Worm (Caenorhabditis elegans) whole organism, early embryonic: ENCODE measurements around the gene Y17D7B.10.

ENCODE experiments used
- B0310.2 ChIP-seq: sonication (generic microtip); optimal IDR thresholded peaks from 2 replicates; lab custom pipeline; 2016; ENCODE audit warnings: mild to moderate bottlenecking, missing genetic modification characterization, missing compliant biosample characterization
- ama-1 ChIP-seq: fragments of 150-350 bp; optimal IDR thresholded peaks from 2 replicates; lab custom pipeline; 2014
- ceh-13 ChIP-seq: fragments of 200-800 bp; sonication (Bioruptor generic); optimal IDR thresholded peaks from 2 replicates; lab custom pipeline; 2018; ENCODE audit warnings: mild to moderate bottlenecking, missing genetic modification characterization, missing compliant biosample characterization
- flt-1 ChIP-seq: fragments of 200-800 bp; sonication (Bioruptor generic); IDR thresholded peaks from 2 replicates; pipeline ENCODE4 v1.3.6; 2022; ENCODE audit warnings: missing genetic modification characterization, missing compliant biosample characterization
- hmbx-1 ChIP-seq: sonication (generic microtip); optimal IDR thresholded peaks from 2 replicates; lab custom pipeline; 2016; ENCODE audit warnings: mild to moderate bottlenecking, missing genetic modification characterization, missing compliant biosample characterization
- pes-1 ChIP-seq: fragments of 200-800 bp; sonication (Bioruptor generic); IDR thresholded peaks from 2 replicates; pipeline ENCODE4 v1.3.6; 2022; ENCODE audit warnings: missing genetic modification reagents, missing genetic modification characterization, missing compliant biosample characterization
- tbx-11 ChIP-seq: fragments of 200-800 bp; sonication (Bioruptor generic); IDR thresholded peaks from 2 replicates; pipeline ENCODE4 v1.3.6; 2022; ENCODE audit warnings: missing genetic modification characterization, missing compliant biosample characterization
- tbx-37 ChIP-seq: fragments of 200-800 bp; sonication (Bioruptor generic); conservative IDR thresholded peaks from 2 replicates; pipeline ENCODE4 v1.3.6; 2022; ENCODE audit warnings: missing genetic modification reagents, missing genetic modification characterization, missing compliant biosample characterization
- tra-4 ChIP-seq: sonication (generic microtip); optimal IDR thresholded peaks from 2 replicates; lab custom pipeline; 2017; ENCODE audit warnings: missing genetic modification characterization, missing compliant biosample characterization

ce11 chrV:18737646-18738045 lies 45.9 kb upstream of the Y17D7B.10 start:
- TF ChIP-seq tra-4 (no peak), ama-1 (no peak), tbx-11 (GFP tag; lab: Robert Waterston, UW) (no peak), ceh-13 (GFP tag; lab: Kevin White, UChicago) (no peak), flt-1 (no peak), hmbx-1 (tag; lab: Kevin White, UChicago) (no peak), pes-1 (GFP tag; lab: Robert Waterston, UW) (no peak), B0310.2 (tag; lab: Kevin White, UChicago) (no peak), tbx-37 (GFP tag; lab: Robert Waterston, UW) (no peak)
